Fruit fly (Drosophila melanogaster): ENCODE data around the gene Amt.

Amt gene

DNA sequence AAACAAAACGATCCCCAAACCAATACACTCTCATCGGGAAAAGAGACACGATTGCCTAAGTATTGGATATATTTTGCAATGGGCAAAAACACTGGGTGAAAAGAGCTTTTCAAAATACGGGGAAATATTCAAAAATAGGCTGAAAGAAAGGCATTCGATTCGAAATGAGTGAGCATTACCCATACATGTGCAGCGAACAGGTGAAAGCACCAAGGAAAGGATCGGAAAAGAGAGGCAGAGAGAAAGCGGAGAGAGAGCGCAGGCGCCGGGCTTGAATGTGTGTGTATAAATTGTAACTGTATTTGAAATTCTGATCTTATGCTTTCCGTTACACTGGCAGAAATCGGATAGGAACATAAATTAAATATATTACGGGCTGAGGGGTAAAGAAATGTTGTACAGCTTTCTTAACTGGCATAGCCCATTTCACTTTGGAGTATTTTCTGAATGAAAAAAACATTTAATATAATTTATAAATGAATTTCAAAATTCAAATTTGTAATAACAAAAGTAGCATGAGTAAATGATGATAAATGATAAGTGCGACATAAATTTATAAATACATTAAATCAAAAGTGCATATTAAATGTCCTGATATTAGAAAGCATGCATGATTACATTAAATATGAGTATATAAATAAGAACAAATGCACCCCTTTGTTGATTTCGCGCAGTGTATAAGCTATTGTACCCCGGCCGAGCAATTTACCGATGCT is 31.8 kb upstream of the Amt start (continued):
- TF ChIP-seq H15 (GFP tag; IDR thresholded peaks at IDR 0.05) (0 out of 3 replicates have a peak, but pooled peaks have one; percentile 44), ssp (GFP tag; IDR thresholded peaks at IDR 0.05) (peak; percentile 39; the same call in 1 of the 2 replicates), CG8290 (GFP tag; optimal IDR thresholded peaks at IDR 0.05) (peak; percentile 65), CG8290 (tag; optimal IDR thresholded peaks at IDR 0.05) (peak in 1 of 2 experiments; percentile 16), CG9609 (GFP tag; optimal IDR thresholded peaks at IDR 0.05) (no peak), CG6254 (GFP tag; optimal IDR thresholded peaks at IDR 0.05) (peak; percentile 62), gt (GFP tag; IDR thresholded peaks at IDR 0.05) (no peak), CG18619 (GFP tag; optimal IDR thresholded peaks at IDR 0.05) (peak; percentile 76), CG9932 (GFP tag; IDR thresholded peaks at IDR 0.05) (no peak), Sox102F (GFP tag; optimal IDR thresholded peaks at IDR 0.05) (peak; percentile 78), CG4730 (GFP tag; IDR thresholded peaks at IDR 0.05) (no peak), pum (GFP tag; optimal IDR thresholded peaks at IDR 0.05) (peak; percentile 20), CG17385 (GFP tag; optimal IDR thresholded peaks at IDR 0.05) (peak; percentile 51), jumu (GFP tag; optimal IDR thresholded peaks at IDR 0.05) (peak; percentile 27), CG15011 (GFP tag; optimal IDR thresholded peaks at IDR 0.05) (peak; percentile 12), CG13296 (GFP tag; optimal IDR thresholded peaks at IDR 0.05) (peak; percentile 47), CG11695 (GFP tag; IDR thresholded peaks at IDR 0.05) (0 out of 3 replicates have a peak, but pooled peaks have one; percentile 28), CG31441 (GFP tag; IDR thresholded peaks at IDR 0.05) (peak; percentile 86), NfI (GFP tag; optimal IDR thresholded peaks at IDR 0.05) (peak; percentile 65), Vsx1 (GFP tag; optimal IDR thresholded peaks at IDR 0.05) (peak; percentile 62), CG9437 (GFP tag; optimal IDR thresholded peaks at IDR 0.05) (peak; percentile 77), Xrp1 (GFP tag; IDR thresholded peaks at IDR 0.05) (peak; percentile 55; the same call in 1 of the 2 replicates), Oli (tag; optimal IDR thresholded peaks at IDR 0.05) (peak; percentile 84), CG7556 (GFP tag; optimal IDR thresholded peaks at IDR 0.05) (peak; percentile 85), CG17829 (tag; optimal IDR thresholded peaks at IDR 0.05) (peak; percentile 76), chif (GFP tag; optimal IDR thresholded peaks at IDR 0.05) (peak in 1 of 2 experiments; percentile 47), ase (GFP tag; IDR thresholded peaks at IDR 0.05) (no peak), da (GFP tag; optimal IDR thresholded peaks at IDR 0.05) (no peak), CG1602 (GFP tag; optimal IDR thresholded peaks at IDR 0.05) (peak; percentile 78), Camta (GFP tag; optimal IDR thresholded peaks at IDR 0.05) (peak; percentile 40), Sox100B (GFP tag; optimal IDR thresholded peaks at IDR 0.05) (peak; percentile 86), gem (tag; optimal IDR thresholded peaks at IDR 0.05) (peak; percentile 88), CG12071 (GFP tag; optimal IDR thresholded peaks at IDR 0.05) (no peak), Dip3 (GFP tag; optimal IDR thresholded peaks at IDR 0.05) (peak; percentile 11), ranshi (GFP tag; IDR thresholded peaks at IDR 0.05) (0 out of 2 replicates have a peak, but pooled peaks have one; percentile 33), CG34422 (GFP tag; IDR thresholded peaks at IDR 0.05) (0 out of 3 replicates have a peak, but pooled peaks have one; percentile 23), CG17361 (GFP tag; IDR thresholded peaks at IDR 0.05) (peak; percentile 95), zf30C (GFP tag; optimal IDR thresholded peaks at IDR 0.05) (peak; percentile 61), CG1603 (tag; optimal IDR thresholded peaks at IDR 0.05) (peak; percentile 12), CG6683 (GFP tag; optimal IDR thresholded peaks at IDR 0.05) (no peak), kay (GFP tag; optimal IDR thresholded peaks at IDR 0.05) (peak; percentile 19), CG32532 (GFP tag; IDR thresholded peaks at IDR 0.05) (peak; percentile 16; the same call in 1 of the 2 replicates), CG5953 (GFP tag; IDR thresholded peaks at IDR 0.05) (no peak), Dp (GFP tag; optimal IDR thresholded peaks at IDR 0.05) (no peak), CG13775 (GFP tag; optimal IDR thresholded peaks at IDR 0.05) (peak; percentile 80), CG4424 (GFP tag; optimal IDR thresholded peaks at IDR 0.05) (peak; percentile 79), YL-1 (GFP tag; optimal IDR thresholded peaks at IDR 0.05) (peak; percentile 19), Ptx1 (GFP tag; IDR thresholded peaks at IDR 0.05) (peak; percentile 43; the same call in 1 of the 2 replicates), Abd-B (GFP tag; optimal IDR thresholded peaks at IDR 0.05) (peak; percentile 65), org-1 (GFP tag; optimal IDR thresholded peaks at IDR 0.05) (peak; percentile 61)

All from whole organism, embryonic.